Worm (Caenorhabditis elegans) whole organism, late embryonic: ENCODE measurements around the gene C06C3.4.

Experiments used
- ama-1 ChIP-seq: fragments of 150-350 bp; optimal IDR thresholded peaks from 2 replicates; lab custom pipeline; 2014
- ceh-30 ChIP-seq: fragments of 150-350 bp; optimal IDR thresholded peaks from 2 replicates; lab custom pipeline; 2014; ENCODE audit warnings: missing biosample characterization, missing genetic modification characterization
- ets-4 ChIP-seq: sonication (generic microtip); optimal IDR thresholded peaks from 2 replicates; lab custom pipeline; 2016; ENCODE audit warnings: missing genetic modification characterization, missing compliant biosample characterization
- nhr-232 ChIP-seq: sonication (generic microtip); optimal IDR thresholded peaks from 2 replicates; lab custom pipeline; 2016; ENCODE audit warnings: missing genetic modification characterization, missing compliant biosample characterization
- pag-3 ChIP-seq: sonication (generic microtip); optimal IDR thresholded peaks from 2 replicates; lab custom pipeline; 2016; ENCODE audit warnings: missing compliant biosample characterization, missing genetic modification characterization, borderline replicate concordance
- pqm-1 ChIP-seq: sonication (generic microtip); optimal IDR thresholded peaks from 2 replicates; lab custom pipeline; 2016; ENCODE audit warnings: missing genetic modification characterization, missing compliant biosample characterization
- rnt-1 ChIP-seq: sonication (generic microtip); optimal IDR thresholded peaks from 2 replicates; lab custom pipeline; 2016; ENCODE audit warnings: missing genetic modification characterization, missing compliant biosample characterization
- tbx-2 ChIP-seq: sonication (generic microtip); optimal IDR thresholded peaks from 2 replicates; lab custom pipeline; 2016; ENCODE audit warnings: missing genetic modification characterization, missing compliant biosample characterization
- ttx-3 ChIP-seq: sonication (generic microtip); optimal IDR thresholded peaks from 2 replicates; lab custom pipeline; 2016; ENCODE audit warnings: missing genetic modification reagents, missing genetic modification characterization, missing compliant biosample characterization
- ztf-16 ChIP-seq: sonication (generic microtip); optimal IDR thresholded peaks from 2 replicates; lab custom pipeline; 2017; ENCODE audit warnings: missing genetic modification characterization, missing compliant biosample characterization

- TF ChIP-seq pag-3 (tag; lab: Kevin White, UChicago) (no peak), ztf-16 (tag; lab: Kevin White, UChicago) (no peak), ttx-3 (tag; lab: Kevin White, UChicago) (no peak), ama-1 (no peak), ceh-30 (tag; lab: Kevin White, UChicago) (no peak), pqm-1 (no peak), ets-4 (tag; lab: Kevin White, UChicago) (no peak), nhr-232 (tag; lab: Kevin White, UChicago) (no peak), rnt-1 (tag; lab: Kevin White, UChicago) (no peak), tbx-2 (tag; lab: Kevin White, UChicago) (no peak)
Measured at ce11 chrII:9407469-9407868, 34.4 kb downstream of the C06C3.4 start, which contains the start of gene arrd-2.
